Worm (Caenorhabditis elegans): ENCODE data around the gene C17C3.5.
"Not testable (repeated sequence)": the region's sequence is repeated elsewhere in the genome, so short reads cannot be mapped to it uniquely, and the experiment has no call there.

The C17C3.5 gene

ce11 chrII:5537524-5537923 lies 14.1 kb upstream of the C17C3.5 start, which contains the start of gene C17C3.11:
C17C3.11 (plus strand) TSS chrII:5537824.
- TF ChIP-seq nhr-25 (tag; optimal IDR thresholded peaks at IDR 0.05) (no peak), alr-1 (tag; optimal IDR thresholded peaks at IDR 0.05) (no peak), C34F6.9 (tag; optimal IDR thresholded peaks at IDR 0.05) (no peak), skn-1 (tag; optimal IDR thresholded peaks at IDR 0.05) (no peak), sma-9 (GFP tag; optimal IDR thresholded peaks at IDR 0.05) (no peak), sma-9 (tag; optimal IDR thresholded peaks at IDR 0.05) (no peak), zag-1 (tag; optimal IDR thresholded peaks at IDR 0.05) (no peak), ceh-16 (tag; optimal IDR thresholded peaks at IDR 0.05) (no peak), unc-55 (GFP tag; optimal IDR thresholded peaks at IDR 0.05) (peak; percentile 46)

- TF ChIP-seq fos-1, F13H6.1, nhr-10 (tag; optimal IDR thresholded peaks at IDR 0.05): not testable (repeated sequence)
Observed at ce11 chrII:5540113-5540512, 11.5 kb upstream of the C17C3.5 start, which contains the start of gene hlh-27. hlh-27 (minus strand) TSS chrII:5540213.

ce11 chrII:5541685-5542084 lies 9.9 kb upstream of the C17C3.5 start, which contains the start of gene C17C3.24:
C17C3.24 (minus strand) TSS chrII:5541785.
- no peak for TF ChIP-seq mab-5 (tag; optimal IDR thresholded peaks at IDR 0.05)

- TF ChIP-seq nhr-6 (tag; optimal IDR thresholded peaks at IDR 0.05) (peak; percentile 98), ceh-82 (tag; optimal IDR thresholded peaks at IDR 0.05) (peak; percentile 87), unc-55 (GFP tag; optimal IDR thresholded peaks at IDR 0.05) (peak; percentile 99), nhr-25 (tag; optimal IDR thresholded peaks at IDR 0.05) (peak; percentile 97), R02D3.7 (tag; optimal IDR thresholded peaks at IDR 0.05) (peak; percentile 80), peb-1 (tag; optimal IDR thresholded peaks at IDR 0.05) (peak; percentile 59), sma-9 (GFP tag; optimal IDR thresholded peaks at IDR 0.05) (peak; percentile 99), sma-9 (tag; optimal IDR thresholded peaks at IDR 0.05) (peak; percentile 73), ama-1 (optimal IDR thresholded peaks at IDR 0.05) (peak; percentile 100), ZK546.5 (tag; optimal IDR thresholded peaks at IDR 0.05) (peak; percentile 58), nhr-12 (tag; optimal IDR thresholded peaks at IDR 0.05) (peak; percentile 74), nhr-23 (tag; optimal IDR thresholded peaks at IDR 0.05) (no peak), unc-39 (tag; optimal IDR thresholded peaks at IDR 0.05) (peak; percentile 76), elt-3 (tag; optimal IDR thresholded peaks at IDR 0.05) (no peak), ztf-11 (tag; optimal IDR thresholded peaks at IDR 0.05) (peak; percentile 62), ztf-1 (GFP tag; conservative IDR thresholded peaks at IDR 0.05) (no peak), F13H6.1 (tag; optimal IDR thresholded peaks at IDR 0.05) (peak; percentile 98), unc-62 (GFP tag; optimal IDR thresholded peaks at IDR 0.05) (peak; percentile 86), blmp-1 (tag; optimal IDR thresholded peaks at IDR 0.05; ENCODE audit: insufficient read depth) (peak; percentile 90), nhr-11 (tag; optimal IDR thresholded peaks at IDR 0.05) (peak; percentile 81), nhr-77 (tag; optimal IDR thresholded peaks at IDR 0.05) (peak; percentile 65), skn-1 (tag; optimal IDR thresholded peaks at IDR 0.05) (peak; percentile 92), nhr-237 (tag; optimal IDR thresholded peaks at IDR 0.05) (peak; percentile 88), dmd-4 (tag; optimal IDR thresholded peaks at IDR 0.05) (peak; percentile 71), ztf-4 (tag; optimal IDR thresholded peaks at IDR 0.05) (peak; percentile 99), zag-1 (tag; optimal IDR thresholded peaks at IDR 0.05) (peak; percentile 98), egl-27 (tag; optimal IDR thresholded peaks at IDR 0.05) (peak; percentile 99), nhr-129 (tag; optimal IDR thresholded peaks at IDR 0.05) (peak; percentile 99), lin-11 (tag; optimal IDR thresholded peaks at IDR 0.05) (peak; percentile 98), crh-2 (tag; optimal IDR thresholded peaks at IDR 0.05) (peak; percentile 99), sma-3 (GFP tag; optimal IDR thresholded peaks at IDR 0.05) (peak; percentile 98), nhr-21 (tag; optimal IDR thresholded peaks at IDR 0.05) (peak; percentile 99), gmeb-1 (tag; optimal IDR thresholded peaks at IDR 0.05) (peak; percentile 95), nhr-10 (tag; optimal IDR thresholded peaks at IDR 0.05) (peak; percentile 95), alr-1 (tag; optimal IDR thresholded peaks at IDR 0.05) (no peak), mdl-1 (tag; optimal IDR thresholded peaks at IDR 0.05) (peak; percentile 88 to 92), Y55F3AM.14 (GFP tag; optimal IDR thresholded peaks at IDR 0.05) (peak; percentile 95), ceh-16 (tag; optimal IDR thresholded peaks at IDR 0.05) (peak; percentile 93), aly-2 (tag; optimal IDR thresholded peaks at IDR 0.05) (peak; percentile 100), elt-1 (tag; optimal IDR thresholded peaks at IDR 0.05) (no peak), mbf-1 (tag; optimal IDR thresholded peaks at IDR 0.05) (peak; percentile 61), lin-13 (GFP tag; optimal IDR thresholded peaks at IDR 0.05) (peak; percentile 98), sem-4 (tag; optimal IDR thresholded peaks at IDR 0.05) (peak; percentile 98)
Observed at ce11 chrII:5543476-5544144, 8.0 kb upstream of the C17C3.5 start.
